Fruit fly (Drosophila melanogaster) whole organism: ENCODE measurements around the gene Golgin104.

Experiments
- Dll ChIP-seq: fragments of >200 bp; optimal IDR thresholded peaks from 2 replicates; lab custom pipeline; 2017
- usp ChIP-seq: fragments of >200 bp; optimal IDR thresholded peaks from 2 replicates; lab custom pipeline; 2017; ENCODE audit warnings: missing biosample characterization, missing genetic modification characterization, mixed read lengths

- TF ChIP-seq usp (GFP tag; lab: Kevin White, UChicago) (no peak), Dll (no peak)
Measured at dm6 chr3L:16362119-16362653, 10.4 kb upstream of the Golgin104 start, which contains the start of gene Cpr72Ea.
